Fruit fly (Drosophila melanogaster): ENCODE results near the gene CG3939.

DNA sequence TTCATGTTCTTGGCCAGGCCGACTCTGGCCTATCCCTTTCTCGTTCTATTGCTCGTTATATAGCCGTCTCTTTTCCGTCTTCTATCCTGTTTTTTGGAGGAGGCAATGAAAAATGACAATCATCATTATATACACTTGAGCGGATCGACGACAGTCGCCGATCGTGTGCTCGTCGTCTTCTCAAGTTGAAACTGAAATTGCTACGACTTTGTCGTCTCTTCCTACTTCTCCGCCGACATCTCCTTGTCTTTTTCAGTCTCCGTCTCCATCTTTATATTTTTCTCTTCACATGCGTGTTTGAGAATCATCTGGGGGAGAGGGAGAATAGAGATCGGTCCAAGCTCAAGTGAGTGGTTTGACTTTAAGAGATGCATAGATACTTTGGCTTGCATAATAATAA is 34.0 kb upstream of the CG3939 start:
- TF ChIP-seq insv (optimal IDR thresholded peaks at IDR 0.05) (no peak), Myc (optimal IDR thresholded peaks at IDR 0.05) (no peak), ttk (optimal IDR thresholded peaks at IDR 0.05) (no peak)

All from Kc167 (cell line).